Worm (Caenorhabditis elegans) whole organism, early embryonic: ENCODE results near the gene T28F3.8.

Experiments
- ama-1 ChIP-seq: fragments of 150-350 bp; optimal IDR thresholded peaks from 2 replicates; lab custom pipeline; 2014
- ceh-13 ChIP-seq: fragments of 200-800 bp; sonication (Bioruptor generic); optimal IDR thresholded peaks from 2 replicates; lab custom pipeline; 2018; ENCODE audit warnings: mild to moderate bottlenecking, missing genetic modification characterization, missing compliant biosample characterization
- ceh-36 ChIP-seq: sonication (generic microtip); optimal IDR thresholded peaks from 2 replicates; lab custom pipeline; 2016; ENCODE audit warnings: missing genetic modification characterization, inconsistent platforms, missing compliant biosample characterization
- flt-1 ChIP-seq: fragments of 200-800 bp; sonication (Bioruptor generic); IDR thresholded peaks from 2 replicates; pipeline ENCODE4 v1.3.6; 2022; ENCODE audit warnings: missing genetic modification characterization, missing compliant biosample characterization
- hmbx-1 ChIP-seq: sonication (generic microtip); optimal IDR thresholded peaks from 2 replicates; lab custom pipeline; 2016; ENCODE audit warnings: mild to moderate bottlenecking, missing genetic modification characterization, missing compliant biosample characterization
- scrt-1 ChIP-seq: fragments of 200-800 bp; sonication (Bioruptor generic); IDR thresholded peaks from 2 replicates; pipeline ENCODE4 v1.3.6; 2022; ENCODE audit warnings: missing genetic modification characterization, missing compliant biosample characterization
- tbx-11 ChIP-seq: fragments of 200-800 bp; sonication (Bioruptor generic); IDR thresholded peaks from 2 replicates; pipeline ENCODE4 v1.3.6; 2022; ENCODE audit warnings: missing genetic modification characterization, missing compliant biosample characterization

DNA sequence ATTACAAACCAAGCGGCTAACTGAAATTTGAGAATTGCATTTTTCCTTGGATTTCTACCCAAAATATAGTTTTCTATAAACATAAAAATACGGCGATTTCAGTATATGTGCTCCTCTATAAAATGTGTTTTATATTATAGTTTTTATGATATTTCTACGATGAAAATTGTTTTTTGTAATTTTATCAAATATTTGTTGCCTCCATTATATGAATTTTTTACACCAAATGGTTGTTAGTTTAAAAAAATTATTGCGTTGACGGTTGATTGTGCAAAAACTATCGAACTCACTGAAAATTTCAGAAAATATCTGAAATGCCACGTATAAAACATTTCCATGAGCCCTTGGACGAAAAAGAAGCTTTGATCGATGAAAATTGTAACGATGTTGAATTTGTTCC, 1.1 kb upstream of the T28F3.8 start, which contains the start of gene T28F3.9:
- no peak for TF ChIP-seq tbx-11 (GFP tag; lab: Robert Waterston, UW)
- no peak for TF ChIP-seq ceh-36
- TF ChIP-seq scrt-1 (GFP tag; lab: Robert Waterston, UW) = no peak
- no peak for TF ChIP-seq hmbx-1
- TF ChIP-seq ceh-13 (GFP tag; lab: Kevin White, UChicago) = no peak
- TF ChIP-seq flt-1 (GFP tag; lab: Robert Waterston, UW) = no peak
- TF ChIP-seq ama-1 (lab: Kevin White, UChicago) = no peak
